Fruit fly (Drosophila melanogaster): Measurements from ENCODE around the gene vari.

vari gene

dm6 chr2L:20812283-20813189, 15.7 kb upstream of the vari start:
- TF ChIP-seq h (optimal IDR thresholded peaks at IDR 0.05), result no peak
- no peak for TF ChIP-seq psq (optimal IDR thresholded peaks at IDR 0.05)
- TF ChIP-seq insv (optimal IDR thresholded peaks at IDR 0.05), result no peak
- no peak for TF ChIP-seq ttk (optimal IDR thresholded peaks at IDR 0.05)
- no peak for TF ChIP-seq Myc (optimal IDR thresholded peaks at IDR 0.05)
- TF ChIP-seq Sin3A (optimal IDR thresholded peaks at IDR 0.05), result no peak

- TF ChIP-seq psq (optimal IDR thresholded peaks at IDR 0.05) (no peak), insv (optimal IDR thresholded peaks at IDR 0.05) (no peak)
Observed at dm6 chr2L:20811039-20811652, 14.3 kb upstream of the vari start.

dm6 chr2L:20809229-20809628, 12.4 kb upstream of the vari start:
- no peak for TF ChIP-seq Myc (optimal IDR thresholded peaks at IDR 0.05)
- no peak for TF ChIP-seq psq (optimal IDR thresholded peaks at IDR 0.05)
- TF ChIP-seq ttk (optimal IDR thresholded peaks at IDR 0.05), result no peak
- TF ChIP-seq insv (optimal IDR thresholded peaks at IDR 0.05), result no peak
- no peak for TF ChIP-seq Sin3A (optimal IDR thresholded peaks at IDR 0.05)

dm6 chr2L:20808510-20809195, 11.8 kb upstream of the vari start:
- TF ChIP-seq psq (optimal IDR thresholded peaks at IDR 0.05) (no peak), Myc (optimal IDR thresholded peaks at IDR 0.05) (no peak), insv (optimal IDR thresholded peaks at IDR 0.05) (no peak), ttk (optimal IDR thresholded peaks at IDR 0.05) (no peak), Sin3A (optimal IDR thresholded peaks at IDR 0.05) (no peak), h (optimal IDR thresholded peaks at IDR 0.05) (no peak)

dm6 chr2L:20807617-20808509, 11.0 kb upstream of the vari start:
- no peak for TF ChIP-seq h (optimal IDR thresholded peaks at IDR 0.05)
- no peak for TF ChIP-seq psq (optimal IDR thresholded peaks at IDR 0.05)
- TF ChIP-seq insv (optimal IDR thresholded peaks at IDR 0.05), result no peak
- no peak for TF ChIP-seq Sin3A (optimal IDR thresholded peaks at IDR 0.05)
- TF ChIP-seq ttk (optimal IDR thresholded peaks at IDR 0.05), result no peak
- no peak for TF ChIP-seq Myc (optimal IDR thresholded peaks at IDR 0.05)

- TF ChIP-seq Sin3A (optimal IDR thresholded peaks at IDR 0.05), result no peak
Observed at dm6 chr2L:20806619-20807018, 9.8 kb upstream of the vari start.

- TF ChIP-seq h (optimal IDR thresholded peaks at IDR 0.05), result no peak
- no peak for TF ChIP-seq Myc (optimal IDR thresholded peaks at IDR 0.05)
- no peak for TF ChIP-seq ttk (optimal IDR thresholded peaks at IDR 0.05)
Observed at dm6 chr2L:20805624-20806339, 8.9 kb upstream of the vari start.

- TF ChIP-seq psq (optimal IDR thresholded peaks at IDR 0.05), result no peak
Observed at dm6 chr2L:20803733-20804164, 6.9 kb upstream of the vari start.

dm6 chr2L:20802839-20803238, 6.0 kb upstream of the vari start:
- no peak for TF ChIP-seq psq (optimal IDR thresholded peaks at IDR 0.05)
- no peak for TF ChIP-seq h (optimal IDR thresholded peaks at IDR 0.05)
- no peak for TF ChIP-seq insv (optimal IDR thresholded peaks at IDR 0.05)
- no peak for TF ChIP-seq Myc (optimal IDR thresholded peaks at IDR 0.05)
- no peak for TF ChIP-seq ttk (optimal IDR thresholded peaks at IDR 0.05)
- TF ChIP-seq Sin3A (optimal IDR thresholded peaks at IDR 0.05), result no peak

- TF ChIP-seq insv (optimal IDR thresholded peaks at IDR 0.05) (no peak), Myc (optimal IDR thresholded peaks at IDR 0.05) (no peak), h (optimal IDR thresholded peaks at IDR 0.05) (no peak), Sin3A (optimal IDR thresholded peaks at IDR 0.05) (no peak), ttk (optimal IDR thresholded peaks at IDR 0.05) (no peak), psq (optimal IDR thresholded peaks at IDR 0.05) (no peak)
Observed at dm6 chr2L:20802204-20802603, 5.4 kb upstream of the vari start.

- TF ChIP-seq ttk (optimal IDR thresholded peaks at IDR 0.05) (no peak), psq (optimal IDR thresholded peaks at IDR 0.05) (no peak), Sin3A (optimal IDR thresholded peaks at IDR 0.05) (no peak), Myc (optimal IDR thresholded peaks at IDR 0.05) (no peak), h (optimal IDR thresholded peaks at IDR 0.05) (no peak), insv (optimal IDR thresholded peaks at IDR 0.05) (no peak)
Observed at dm6 chr2L:20801801-20802200, 5.0 kb upstream of the vari start.

All from Kc167 (cell line).